Worm (Caenorhabditis elegans): ENCODE data around the gene F13H10.9.
"Not testable (repeated sequence)": the region's sequence is repeated elsewhere in the genome, so short reads cannot be mapped to it uniquely, and the experiment has no call there.

Gene F13H10.9

DNA sequence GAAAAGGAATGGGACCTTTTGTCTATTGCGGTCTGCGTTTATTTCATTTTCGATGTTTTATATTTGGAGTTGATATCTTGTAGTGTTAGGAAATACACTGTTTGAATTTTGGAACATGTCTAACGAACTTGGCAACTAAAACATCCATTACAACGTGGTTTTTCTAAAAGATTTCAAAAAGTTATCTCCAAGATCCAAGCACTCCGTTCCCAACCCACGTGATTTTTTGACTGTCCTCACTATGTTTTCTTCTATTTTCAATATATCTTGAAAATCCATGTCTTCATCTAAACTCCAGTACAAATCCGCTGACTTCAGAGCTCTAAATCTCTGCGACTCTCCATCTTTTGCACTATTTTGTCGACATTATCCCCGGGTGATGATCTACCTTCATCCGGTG is at the start of gene F13H10.9:
Gene F13H10.9, plus strand, starts transcription at position 301 of the 400 bp plus-strand sequence.
- TF ChIP-seq ceh-2 (tag; optimal IDR thresholded peaks at IDR 0.05) (no peak), T23F11.4 (GFP tag; optimal IDR thresholded peaks at IDR 0.05) (no peak), Y22D7AL.16 (tag; optimal IDR thresholded peaks at IDR 0.05) (no peak), fkh-6 (tag; optimal IDR thresholded peaks at IDR 0.05) (no peak), ceh-34 (tag; optimal IDR thresholded peaks at IDR 0.05) (no peak), hlh-8 (tag; optimal IDR thresholded peaks at IDR 0.05) (no peak), elt-2 (tag; optimal IDR thresholded peaks at IDR 0.05) (no peak), unc-86 (tag; optimal IDR thresholded peaks at IDR 0.05) (no peak), ceh-22 (tag; optimal IDR thresholded peaks at IDR 0.05) (no peak), pax-1 (tag; optimal IDR thresholded peaks at IDR 0.05) (no peak), unc-42 (tag; optimal IDR thresholded peaks at IDR 0.05) (no peak), dve-1 (tag; optimal IDR thresholded peaks at IDR 0.05) (no peak), ttx-3 (tag; optimal IDR thresholded peaks at IDR 0.05) (no peak), lin-11 (tag; optimal IDR thresholded peaks at IDR 0.05) (no peak), hlh-15 (tag; optimal IDR thresholded peaks at IDR 0.05) (no peak), fkh-10 (GFP tag; optimal IDR thresholded peaks at IDR 0.05) (no peak), rnt-1 (tag; optimal IDR thresholded peaks at IDR 0.05) (no peak), tbx-2 (tag; optimal IDR thresholded peaks at IDR 0.05) (no peak), hlh-6 (tag; optimal IDR thresholded peaks at IDR 0.05) (no peak), ztf-16 (tag; optimal IDR thresholded peaks at IDR 0.05) (no peak)

DNA sequence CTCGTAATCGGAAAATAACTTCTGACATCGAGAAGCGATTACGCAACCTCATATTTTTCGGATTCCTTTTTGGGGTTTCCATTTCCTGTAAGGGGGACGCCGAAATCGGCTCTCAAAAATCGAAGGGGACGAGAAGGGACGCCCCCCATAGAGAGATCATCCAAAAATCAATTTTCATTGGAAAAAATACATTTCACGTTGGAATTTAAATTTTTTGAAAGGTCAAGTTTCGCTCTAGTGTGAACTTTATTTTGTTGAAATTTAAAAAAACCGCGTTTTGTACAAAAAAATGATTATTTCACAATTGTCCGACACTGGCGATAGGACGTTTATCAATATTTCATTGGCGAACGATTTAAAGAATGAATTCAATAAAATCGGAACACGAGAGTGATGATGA is 49.7 kb upstream of the F13H10.9 start, which contains the start of gene Y69E1A.3:
Gene Y69E1A.3, plus strand, starts transcription at position 301 of the 400 bp plus-strand sequence.
- TF ChIP-seq pha-4 (tag; optimal IDR thresholded peaks at IDR 0.05): no peak
- no peak for TF ChIP-seq eyg-1 (tag; optimal IDR thresholded peaks at IDR 0.05)
- TF ChIP-seq Y22D7AL.16 (tag; optimal IDR thresholded peaks at IDR 0.05): no peak
- TF ChIP-seq ahr-1 (tag; optimal IDR thresholded peaks at IDR 0.05): no peak
- no peak for TF ChIP-seq sdc-2 (tag; optimal IDR thresholded peaks at IDR 0.05)
- no peak for TF ChIP-seq hlh-6 (tag; optimal IDR thresholded peaks at IDR 0.05)
- no peak for TF ChIP-seq ceh-24 (tag; optimal IDR thresholded peaks at IDR 0.05)
- no peak for TF ChIP-seq unc-55 (GFP tag; optimal IDR thresholded peaks at IDR 0.05)
- TF ChIP-seq fkh-6 (tag; optimal IDR thresholded peaks at IDR 0.05): no peak
- no peak for TF ChIP-seq C08G9.2 (tag; optimal IDR thresholded peaks at IDR 0.05)
- TF ChIP-seq dmd-4 (tag; optimal IDR thresholded peaks at IDR 0.05; ENCODE audit: borderline replicate concordance): no peak
- TF ChIP-seq ceh-48 (tag; optimal IDR thresholded peaks at IDR 0.05): no peak
- no peak for TF ChIP-seq madf-2 (tag; optimal IDR thresholded peaks at IDR 0.05)
- no peak for TF ChIP-seq dve-1 (tag; optimal IDR thresholded peaks at IDR 0.05)
- no peak for TF ChIP-seq ets-4 (tag; optimal IDR thresholded peaks at IDR 0.05)
- no peak for TF ChIP-seq nhr-11 (tag; optimal IDR thresholded peaks at IDR 0.05)
- no peak for TF ChIP-seq tbx-2 (tag; optimal IDR thresholded peaks at IDR 0.05)
- TF ChIP-seq elt-2 (tag; optimal IDR thresholded peaks at IDR 0.05): no peak
- TF ChIP-seq ttx-3 (tag; optimal IDR thresholded peaks at IDR 0.05): no peak
- no peak for TF ChIP-seq pat-9 (tag; optimal IDR thresholded peaks at IDR 0.05)

DNA sequence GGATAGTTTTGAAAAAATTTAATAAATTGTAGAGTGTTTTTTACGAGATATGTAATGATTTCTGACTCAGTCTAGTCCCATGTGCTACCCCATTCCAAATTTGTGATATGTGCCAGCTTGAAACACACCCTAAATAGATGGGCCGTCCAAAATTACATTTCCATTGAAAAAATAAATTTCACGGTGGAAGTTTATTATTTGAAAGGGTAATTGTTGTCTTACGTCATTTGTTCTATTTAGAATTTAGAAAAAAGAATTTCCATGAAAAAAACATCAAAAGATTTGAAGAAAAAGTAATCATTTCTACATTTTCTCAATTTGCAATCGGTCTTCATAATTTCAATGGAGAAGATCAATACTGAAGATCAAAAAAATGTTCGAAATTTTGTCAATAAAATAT is 46.8 kb upstream of the F13H10.9 start, which contains the start of gene Y69E1A.4:
Gene Y69E1A.4, plus strand, starts transcription at position 301 of the 400 bp plus-strand sequence.
- not testable (repeated sequence) for TF ChIP-seq che-1, ceh-48, dve-1 (tag; optimal IDR thresholded peaks at IDR 0.05)

DNA sequence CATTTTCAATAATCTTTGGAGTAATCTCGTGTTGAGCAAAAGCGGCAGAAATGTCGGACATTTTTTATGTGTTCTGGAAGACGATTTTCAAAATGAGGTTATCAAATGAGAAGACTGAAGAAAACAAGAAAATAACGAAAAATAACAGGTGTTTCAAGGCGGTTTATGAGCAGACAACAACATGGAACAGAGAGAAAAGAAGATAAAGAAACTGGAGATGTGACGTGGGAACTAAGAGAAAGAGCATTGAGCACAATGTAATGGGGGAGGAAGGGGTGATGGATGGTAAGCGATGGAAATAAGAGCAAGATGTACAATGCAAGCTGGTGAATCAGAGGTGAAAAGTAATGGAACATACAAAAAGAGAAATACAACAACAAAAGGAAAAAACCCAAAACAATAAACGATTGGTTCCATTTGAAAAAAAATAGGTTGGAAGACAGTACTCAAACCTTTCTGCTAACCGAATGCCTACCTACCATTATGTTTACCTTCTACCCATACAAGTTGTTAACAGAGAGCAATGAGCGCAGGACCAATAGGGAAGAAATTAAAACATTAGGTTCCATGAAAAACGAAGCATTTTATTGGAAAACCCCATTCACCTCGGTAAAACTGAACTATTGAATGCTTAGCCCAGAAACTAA is 44.0 kb upstream of the F13H10.9 start, which contains the start of gene Y69E1A.5:
Gene Y69E1A.5, minus strand, starts transcription at position 73 of the 647 bp plus-strand sequence.
- TF ChIP-seq pha-2 (tag; optimal IDR thresholded peaks at IDR 0.05) (no peak), unc-55 (GFP tag; optimal IDR thresholded peaks at IDR 0.05) (peak; percentile 14), tbx-2 (tag; optimal IDR thresholded peaks at IDR 0.05) (peak; percentile 22)
